Worm (Caenorhabditis elegans) whole organism, midembryonic: Measurements from ENCODE around the gene nhr-52.
A peak's percentile ranks its signal among the peaks of the same experiment; 100 is the strongest.
"Not testable (repeated sequence)": the region's sequence is repeated elsewhere in the genome, so short reads cannot be mapped to it uniquely, and the experiment has no call there.

Source experiments
- T22C8.4 ChIP-seq: fragments of 200-800 bp; sonication (Bioruptor generic); IDR thresholded peaks from 2 replicates; pipeline ENCODE4 v1.3.6; 2022; ENCODE audit warnings: missing genetic modification characterization, missing compliant biosample characterization
- cog-1 ChIP-seq: sonication (generic microtip); optimal IDR thresholded peaks from 2 replicates; lab custom pipeline; 2016; ENCODE audit warnings: missing genetic modification characterization, missing compliant biosample characterization
- flt-1 ChIP-seq: fragments of 200-800 bp; sonication (Bioruptor generic); IDR thresholded peaks from 2 replicates; pipeline ENCODE4 v1.3.6; 2022; ENCODE audit warnings: missing genetic modification characterization, missing compliant biosample characterization
- klf-2 ChIP-seq: fragments of 200-800 bp; sonication (Bioruptor generic); conservative IDR thresholded peaks from 2 replicates; pipeline ENCODE4 v1.3.6; 2022; ENCODE audit warnings: missing genetic modification reagents, missing genetic modification characterization, missing compliant biosample characterization
- med-1 ChIP-seq: sonication (generic microtip); optimal IDR thresholded peaks from 2 replicates; lab custom pipeline; 2017; ENCODE audit warnings: missing genetic modification characterization, mild to moderate bottlenecking, missing compliant biosample characterization, antibody characterized with exemption, missing genetic modification reagents; ENCODE audit not compliant: insufficient read depth
- ref-1 ChIP-seq: fragments of 200-800 bp; sonication (Bioruptor generic); conservative IDR thresholded peaks from 2 replicates; pipeline ENCODE4 v1.3.6; 2022; ENCODE audit warnings: missing genetic modification reagents, missing genetic modification characterization, missing compliant biosample characterization
- tab-1 ChIP-seq: fragments of 200-800 bp; sonication (Bioruptor generic); IDR thresholded peaks from 2 replicates; pipeline ENCODE4 v1.3.6; 2022; ENCODE audit warnings: missing genetic modification characterization, missing compliant biosample characterization
- ztf-23 ChIP-seq: fragments of 200-800 bp; sonication (Bioruptor generic); IDR thresholded peaks from 2 replicates; pipeline ENCODE4 v1.3.6; 2022; ENCODE audit warnings: missing genetic modification reagents, missing genetic modification characterization, missing compliant biosample characterization
- ztf-29 ChIP-seq: fragments of 200-800 bp; sonication (Bioruptor generic); IDR thresholded peaks from 2 replicates; pipeline ENCODE4 v1.3.6; 2022; ENCODE audit warnings: missing genetic modification reagents, missing genetic modification characterization, missing compliant biosample characterization

nhr-52 gene

DNA sequence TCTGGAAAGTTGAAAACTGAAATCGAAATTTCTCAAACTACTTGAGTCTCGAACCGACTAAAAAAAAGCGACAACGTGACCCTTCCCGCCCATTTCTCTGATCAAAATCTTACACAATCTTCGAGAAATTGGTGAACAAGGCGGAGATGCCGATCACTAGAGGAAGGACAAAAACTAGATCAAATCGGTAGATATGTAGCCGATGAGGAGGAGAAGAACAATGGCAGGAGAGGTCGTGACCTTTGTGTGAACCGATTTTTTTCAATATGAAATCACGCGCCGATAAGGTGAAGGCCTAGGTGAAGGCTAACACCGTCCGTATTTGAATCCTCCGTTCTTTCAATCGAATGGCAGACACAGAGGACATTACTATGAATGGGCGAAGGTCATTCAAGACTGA is 16.3 kb upstream of the nhr-52 start:
- TF ChIP-seq cog-1 (tag; lab: Kevin White, UChicago) (no peak), T22C8.4 (no peak), tab-1 (GFP tag; lab: Robert Waterston, UW) (no peak), ref-1 (GFP tag; lab: Robert Waterston, UW) (no peak), ztf-23 (GFP tag; lab: Robert Waterston, UW) (no peak), flt-1 (no peak), klf-2 (GFP tag; lab: Robert Waterston, UW) (no peak), med-1 (no peak), ztf-29 (GFP tag; lab: Robert Waterston, UW) (no peak)

ce11 chrV:15661580-15661979 is 15.7 kb upstream of the nhr-52 start:
- no peak for TF ChIP-seq ztf-29 (GFP tag; lab: Robert Waterston, UW)
- no peak for TF ChIP-seq ref-1 (GFP tag; lab: Robert Waterston, UW)
- TF ChIP-seq med-1 = no peak

- TF ChIP-seq cog-1 (tag; lab: Kevin White, UChicago) = no peak
- TF ChIP-seq ref-1 (GFP tag; lab: Robert Waterston, UW) = no peak
- TF ChIP-seq flt-1 = no peak
- TF ChIP-seq ztf-29 (GFP tag; lab: Robert Waterston, UW) = no peak
- TF ChIP-seq T22C8.4 = no peak
- no peak for TF ChIP-seq ztf-23 (GFP tag; lab: Robert Waterston, UW)
Measured at ce11 chrV:15664053-15664661, 13.2 kb upstream of the nhr-52 start.

- TF ChIP-seq ztf-23 (GFP tag; lab: Robert Waterston, UW) (no peak), ref-1 (GFP tag; lab: Robert Waterston, UW) (no peak), cog-1 (tag; lab: Kevin White, UChicago) (no peak), T22C8.4 (no peak), tab-1 (GFP tag; lab: Robert Waterston, UW) (no peak), klf-2 (GFP tag; lab: Robert Waterston, UW) (no peak), flt-1 (no peak), med-1 (no peak), ztf-29 (GFP tag; lab: Robert Waterston, UW) (no peak)
Measured at ce11 chrV:15666718-15667117, 10.6 kb upstream of the nhr-52 start.

ce11 chrV:15668200-15668599 is 9.1 kb upstream of the nhr-52 start, which contains the start of gene F53E4.1:
Gene F53E4.1 (minus strand): TSS chrV:15668300.
- not testable (repeated sequence) for TF ChIP-seq ztf-23, tab-1, klf-2 (GFP tag; lab: Robert Waterston, UW)

ce11 chrV:15668870-15669269 is 8.5 kb upstream of the nhr-52 start, which contains the start of gene K06B4.4:
Gene K06B4.4 (plus strand): TSS chrV:15669170.
- TF ChIP-seq flt-1 (no peak), klf-2 (GFP tag; lab: Robert Waterston, UW) (no peak), cog-1 (tag; lab: Kevin White, UChicago) (no peak), ztf-23 (GFP tag; lab: Robert Waterston, UW) (no peak), T22C8.4 (no peak), ztf-29 (GFP tag; lab: Robert Waterston, UW) (no peak), ref-1 (GFP tag; lab: Robert Waterston, UW) (no peak), med-1 (no peak), tab-1 (GFP tag; lab: Robert Waterston, UW) (no peak)

- TF ChIP-seq cog-1 (tag; lab: Kevin White, UChicago); ref-1 (GFP tag; lab: Robert Waterston, UW); flt-1: not testable (repeated sequence)
Measured at ce11 chrV:15670139-15670538, 7.2 kb upstream of the nhr-52 start, which contains the start of gene K06B4.15. Gene K06B4.15 (plus strand): TSS chrV:15670439.

DNA sequence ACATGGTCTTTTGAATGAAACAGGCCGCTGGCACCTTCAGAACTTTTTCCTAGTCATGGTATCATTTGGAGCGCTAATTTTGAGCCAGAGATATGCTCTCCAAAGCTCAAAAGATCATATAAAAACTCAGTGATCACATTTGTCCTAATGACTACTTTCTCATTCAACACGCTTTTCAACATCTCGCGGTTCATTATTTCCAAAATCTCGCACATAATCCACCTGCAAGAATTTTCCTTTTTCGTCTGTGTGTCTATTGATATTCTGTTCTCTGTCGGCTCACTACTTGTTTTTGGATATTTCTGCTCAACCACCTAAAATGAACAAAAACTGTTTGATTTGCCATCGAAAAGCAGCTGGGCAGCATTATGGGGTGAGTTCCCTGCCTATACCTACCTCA is 3.6 kb upstream of the nhr-52 start, which contains the start of gene nhr-51:
Gene nhr-51 (plus strand): TSS at position 301 of the 400 bp plus-strand sequence.
- TF ChIP-seq ztf-23 (GFP tag; lab: Robert Waterston, UW) (no peak), klf-2 (GFP tag; lab: Robert Waterston, UW) (no peak), ztf-29 (GFP tag; lab: Robert Waterston, UW) (no peak), flt-1 (no peak), tab-1 (GFP tag; lab: Robert Waterston, UW) (no peak), med-1 (no peak), cog-1 (tag; lab: Kevin White, UChicago) (no peak), ref-1 (GFP tag; lab: Robert Waterston, UW) (no peak)

DNA sequence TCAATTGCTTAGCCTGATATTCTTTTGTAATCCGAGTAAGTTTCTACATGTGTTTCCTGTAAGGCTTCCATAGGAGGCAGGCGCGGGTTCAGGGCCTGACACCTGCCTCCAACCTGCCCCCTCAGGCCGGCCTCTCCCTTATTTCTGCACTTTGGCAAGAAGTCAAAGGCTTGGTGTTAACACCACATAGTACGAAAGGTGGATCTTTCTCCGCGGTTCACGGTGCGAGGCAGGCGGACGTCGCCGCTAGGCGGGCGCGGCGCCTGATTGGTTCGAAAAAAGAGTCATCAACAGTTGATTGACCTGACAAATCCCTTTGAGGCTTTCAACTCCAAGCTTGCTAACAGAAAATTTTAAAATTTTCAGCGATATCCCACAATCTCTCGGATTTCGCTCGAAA is 2.4 kb upstream of the nhr-52 start:
- TF ChIP-seq tab-1 (GFP tag; lab: Robert Waterston, UW) (0 out of 2 replicates have a peak, but pooled peaks have one; percentile 22), ref-1 (GFP tag; lab: Robert Waterston, UW) (no peak), med-1 (no peak)

ce11 chrV:15685599-15685998 is 8.3 kb downstream of the nhr-52 start, which contains the start of gene nhr-196:
Gene nhr-196 (plus strand): TSS chrV:15685716.
- no peak for TF ChIP-seq ztf-29 (GFP tag; lab: Robert Waterston, UW)
- no peak for TF ChIP-seq tab-1 (GFP tag; lab: Robert Waterston, UW)
- no peak for TF ChIP-seq ztf-23 (GFP tag; lab: Robert Waterston, UW)
- no peak for TF ChIP-seq klf-2 (GFP tag; lab: Robert Waterston, UW)
- TF ChIP-seq flt-1 = no peak
- no peak for TF ChIP-seq ref-1 (GFP tag; lab: Robert Waterston, UW)
- TF ChIP-seq T22C8.4 = no peak
- TF ChIP-seq cog-1 (tag; lab: Kevin White, UChicago) = no peak
- TF ChIP-seq med-1 = no peak
